Fruit fly (Drosophila melanogaster) whole organism, prepupa: ENCODE measurements around the gene Orct2.

ENCODE experiments used
- CG10631 ChIP-seq: fragments of 200-800 bp; sonication (Bioruptor generic); optimal IDR thresholded peaks from 2 replicates; lab custom pipeline; 2016; ENCODE audit warnings: missing biosample characterization, missing genetic modification characterization
- CG10669 ChIP-seq: fragments of 200-800 bp; sonication (Bioruptor generic); optimal IDR thresholded peaks from 3 replicates; lab custom pipeline; 2018; ENCODE audit warnings: missing biosample characterization, mild to moderate bottlenecking, missing genetic modification characterization, moderate library complexity
- CG11294 ChIP-seq: fragments of 200-800 bp; sonication (Bioruptor generic); IDR thresholded peaks from 2 replicates; pipeline ENCODE4 v1.3.6; 2022; ENCODE audit warnings: missing biosample characterization, missing genetic modification characterization
- CG11762 ChIP-seq: fragments of 200-800 bp; sonication (Bioruptor generic); optimal IDR thresholded peaks from 3 replicates; lab custom pipeline; 2016; ENCODE audit warnings: missing biosample characterization, missing genetic modification characterization; ENCODE audit not compliant: insufficient read depth
- CG15336 ChIP-seq: fragments of 200-800 bp; sonication (Bioruptor generic); IDR thresholded peaks from 2 replicates; pipeline ENCODE4 v1.3.6; 2022; ENCODE audit warnings: missing biosample characterization, missing genetic modification characterization
- CG1621 ChIP-seq: fragments of 200-800 bp; sonication (Bioruptor generic); optimal IDR thresholded peaks from 3 replicates; lab custom pipeline; 2018; ENCODE audit warnings: missing biosample characterization, mild to moderate bottlenecking, missing genetic modification characterization
- CG16779 ChIP-seq: fragments of 200-800 bp; sonication (Bioruptor generic); optimal IDR thresholded peaks from 3 replicates; lab custom pipeline; 2017; ENCODE audit warnings: missing biosample characterization, mild to moderate bottlenecking, missing genetic modification characterization
- CG3032 ChIP-seq: fragments of 200-800 bp; optimal IDR thresholded peaks from 2 replicates; lab custom pipeline; 2019; ENCODE audit warnings: missing biosample characterization, mild to moderate bottlenecking, missing genetic modification characterization, moderate library complexity
- CG31627 ChIP-seq: fragments of 200-800 bp; sonication (Bioruptor generic); optimal IDR thresholded peaks from 3 replicates; lab custom pipeline; 2016; ENCODE audit warnings: missing biosample characterization, missing genetic modification characterization
- CG32006 ChIP-seq: fragments of 200-800 bp; sonication (Bioruptor generic); optimal IDR thresholded peaks from 3 replicates; lab custom pipeline; 2017; ENCODE audit warnings: missing biosample characterization, mild to moderate bottlenecking, missing genetic modification characterization
- CG34406 ChIP-seq: fragments of 200-800 bp; sonication (Bioruptor generic); optimal IDR thresholded peaks from 3 replicates; lab custom pipeline; 2016; ENCODE audit warnings: missing biosample characterization, missing genetic modification characterization
- CG3919 ChIP-seq: fragments of 200-800 bp; sonication (Bioruptor generic); optimal IDR thresholded peaks from 3 replicates; lab custom pipeline; 2016; ENCODE audit warnings: missing biosample characterization, missing genetic modification characterization
- CG4318 ChIP-seq: fragments of 200-800 bp; sonication (Bioruptor generic); optimal IDR thresholded peaks from 3 replicates; lab custom pipeline; 2017; ENCODE audit warnings: missing biosample characterization, mild to moderate bottlenecking, missing genetic modification characterization
- CG6163 ChIP-seq: fragments of 200-800 bp; sonication (Bioruptor generic); IDR thresholded peaks from 3 replicates; pipeline ENCODE4 v1.3.6; 2022; ENCODE audit warnings: missing biosample characterization, missing genetic modification characterization
- CG6808 ChIP-seq: fragments of 200-800 bp; sonication (Bioruptor generic); optimal IDR thresholded peaks from 3 replicates; lab custom pipeline; 2017; ENCODE audit warnings: missing biosample characterization, missing genetic modification characterization, mild to moderate bottlenecking, moderate library complexity, missing genetic modification reagents
- CG6854 ChIP-seq: fragments of 200-800 bp; sonication (Bioruptor generic); optimal IDR thresholded peaks from 2 replicates; lab custom pipeline; 2017; ENCODE audit warnings: missing biosample characterization, mild to moderate bottlenecking, missing genetic modification characterization
- CG7368 ChIP-seq: fragments of 200-800 bp; sonication (Bioruptor generic); optimal IDR thresholded peaks from 3 replicates; lab custom pipeline; 2016; ENCODE audit warnings: missing biosample characterization, missing genetic modification characterization
- CG8119 ChIP-seq: fragments of 200-800 bp; sonication (Bioruptor generic); IDR thresholded peaks from 3 replicates; pipeline ENCODE4 v1.3.6; 2022; ENCODE audit warnings: missing biosample characterization, missing genetic modification characterization
- CG8632 ChIP-seq: fragments of 200-800 bp; sonication (Bioruptor generic); optimal IDR thresholded peaks from 3 replicates; lab custom pipeline; 2016; ENCODE audit warnings: missing biosample characterization, missing genetic modification characterization
- CG9139 ChIP-seq: fragments of 200-800 bp; sonication (Bioruptor generic); optimal IDR thresholded peaks from 3 replicates; lab custom pipeline; 2017; ENCODE audit warnings: missing biosample characterization, mild to moderate bottlenecking, missing genetic modification characterization
- Eip75B ChIP-seq: fragments of 200-800 bp; sonication (Bioruptor generic); optimal IDR thresholded peaks from 3 replicates; lab custom pipeline; 2016; ENCODE audit warnings: missing biosample characterization, missing genetic modification characterization
- Eip78C ChIP-seq: fragments of 200-800 bp; sonication (Bioruptor generic); peaks from one replicate; lab custom pipeline; 2016; ENCODE audit warnings: missing biosample characterization, missing genetic modification characterization
- Eip93F ChIP-seq: fragments of 200-800 bp; sonication (Bioruptor generic); optimal IDR thresholded peaks from 2 replicates; lab custom pipeline; 2016; ENCODE audit warnings: missing biosample characterization, mild to moderate bottlenecking, missing genetic modification characterization
- Ets21C ChIP-seq: fragments of 200-800 bp; sonication (Bioruptor generic); optimal IDR thresholded peaks from 3 replicates; lab custom pipeline; 2016; ENCODE audit warnings: missing biosample characterization, missing genetic modification characterization
- Hr38 ChIP-seq: sonication (Bioruptor generic); optimal IDR thresholded peaks from 2 replicates; lab custom pipeline; 2016; ENCODE audit warnings: missing biosample characterization, missing genetic modification characterization
- Hr4 ChIP-seq: fragments of 200-800 bp; sonication (Bioruptor generic); optimal IDR thresholded peaks from 3 replicates; lab custom pipeline; 2016; ENCODE audit warnings: missing biosample characterization, missing genetic modification characterization
- Lpt ChIP-seq: fragments of 200-800 bp; sonication (Bioruptor generic); optimal IDR thresholded peaks from 3 replicates; lab custom pipeline; 2016; ENCODE audit warnings: missing biosample characterization, missing genetic modification characterization
- Met ChIP-seq: fragments of 200-800 bp; sonication (Bioruptor generic); optimal IDR thresholded peaks from 3 replicates; lab custom pipeline; 2016; ENCODE audit warnings: missing biosample characterization, missing genetic modification characterization
- Smox ChIP-seq: fragments of 200-800 bp; sonication (Bioruptor generic); optimal IDR thresholded peaks from 3 replicates; lab custom pipeline; 2016; ENCODE audit warnings: missing biosample characterization, missing genetic modification characterization
- Sox14 ChIP-seq: fragments of 200-800 bp; sonication (Bioruptor generic); optimal IDR thresholded peaks from 3 replicates; lab custom pipeline; 2016; ENCODE audit warnings: missing biosample characterization, missing genetic modification characterization
- Sox15 ChIP-seq: fragments of 200-800 bp; sonication (Bioruptor generic); optimal IDR thresholded peaks from 3 replicates; lab custom pipeline; 2016; ENCODE audit warnings: missing biosample characterization, missing genetic modification characterization
- achi ChIP-seq: fragments of 200-800 bp; sonication (Bioruptor generic); optimal IDR thresholded peaks from 3 replicates; lab custom pipeline; 2016; ENCODE audit warnings: missing biosample characterization, missing genetic modification characterization
- acj6 ChIP-seq: fragments of 200-800 bp; sonication (Bioruptor generic); optimal IDR thresholded peaks from 3 replicates; lab custom pipeline; 2016; ENCODE audit warnings: missing biosample characterization, missing genetic modification characterization
- cyc ChIP-seq: fragments of 200-800 bp; sonication (Bioruptor generic); optimal IDR thresholded peaks from 3 replicates; lab custom pipeline; 2016; ENCODE audit warnings: missing biosample characterization, missing genetic modification characterization
- dac ChIP-seq: fragments of 200-800 bp; sonication (Bioruptor generic); optimal IDR thresholded peaks from 2 replicates; lab custom pipeline; 2017; ENCODE audit warnings: missing biosample characterization, mild to moderate bottlenecking, missing genetic modification characterization
- dsx ChIP-seq: fragments of 200-800 bp; optimal IDR thresholded peaks from 3 replicates; lab custom pipeline; 2019; ENCODE audit warnings: missing biosample characterization, mild to moderate bottlenecking, missing genetic modification characterization, moderate library complexity; ENCODE audit not compliant: poor library complexity, severe bottlenecking
- eg ChIP-seq: fragments of 200-800 bp; sonication (Bioruptor generic); IDR thresholded peaks from 3 replicates; pipeline ENCODE4 v1.3.6; 2022; ENCODE audit warnings: missing biosample characterization, missing genetic modification characterization
- fd59A ChIP-seq: fragments of 200-800 bp; sonication (Bioruptor generic); optimal IDR thresholded peaks from 2 replicates; lab custom pipeline; 2017; ENCODE audit warnings: missing biosample characterization, mild to moderate bottlenecking, missing genetic modification characterization, missing genetic modification reagents
- fd85E ChIP-seq: fragments of 200-800 bp; sonication (Bioruptor generic); optimal IDR thresholded peaks from 3 replicates; lab custom pipeline; 2016; ENCODE audit warnings: missing biosample characterization, missing genetic modification characterization
- fkh ChIP-seq: fragments of 200-800 bp; sonication (Bioruptor generic); optimal IDR thresholded peaks from 3 replicates; lab custom pipeline; 2017; ENCODE audit warnings: missing biosample characterization, mild to moderate bottlenecking, missing genetic modification characterization, moderate library complexity
- lz ChIP-seq: fragments of 200-800 bp; sonication (Bioruptor generic); optimal IDR thresholded peaks from 3 replicates; lab custom pipeline; 2016; ENCODE audit warnings: missing biosample characterization, missing genetic modification characterization
- net ChIP-seq: fragments of 200-800 bp; sonication (Bioruptor generic); optimal IDR thresholded peaks from 3 replicates; lab custom pipeline; 2016; ENCODE audit warnings: missing biosample characterization, missing genetic modification characterization
- spab ChIP-seq: fragments of 200-800 bp; sonication (Bioruptor generic); optimal IDR thresholded peaks from 2 replicates; lab custom pipeline; 2017; ENCODE audit warnings: missing biosample characterization, mild to moderate bottlenecking, missing genetic modification characterization, missing genetic modification reagents
- ss ChIP-seq, 2 experiments: fragments of 200-800 bp; sonication (Bioruptor generic); optimal IDR thresholded peaks; 2 replicates in 1 of 2; 3 replicates in 1 of 2; lab custom pipeline; 2017 to 2018; ENCODE audit warnings: mild to moderate bottlenecking in 2 of 2, missing biosample characterization in 2 of 2, missing genetic modification characterization in 2 of 2, moderate library complexity in 1 of 2
- svp ChIP-seq: fragments of 200-800 bp; sonication (Bioruptor generic); peaks from one replicate; lab custom pipeline; 2016; ENCODE audit warnings: missing biosample characterization, missing genetic modification characterization
- topi ChIP-seq: fragments of 200-800 bp; sonication (Bioruptor generic); optimal IDR thresholded peaks from 3 replicates; lab custom pipeline; 2016; ENCODE audit warnings: missing biosample characterization, missing genetic modification characterization
- vri ChIP-seq: fragments of 200-800 bp; sonication (Bioruptor generic); optimal IDR thresholded peaks from 3 replicates; lab custom pipeline; 2016; ENCODE audit warnings: missing biosample characterization, mild to moderate bottlenecking, missing genetic modification characterization

Gene Orct2

dm6 chr3R:24258333-24258732 lies 14.5 kb upstream of the Orct2 start:
- no peak for TF ChIP-seq Sox14 (GFP tag; lab: Kevin White, UChicago)
- TF ChIP-seq CG6808 (GFP tag; lab: Kevin White, UChicago): no peak
- no peak for TF ChIP-seq CG34406 (GFP tag; lab: Kevin White, UChicago)
- TF ChIP-seq Hr4: no peak
- TF ChIP-seq CG10669 (GFP tag; lab: Kevin White, UChicago): no peak
- no peak for TF ChIP-seq fd59A
- no peak for TF ChIP-seq CG31627 (GFP tag; lab: Kevin White, UChicago)
- TF ChIP-seq fd85E (GFP tag; lab: Kevin White, UChicago): no peak
- TF ChIP-seq dsx (GFP tag; lab: Kevin White, UChicago): no peak
- no peak for TF ChIP-seq Hr38 (GFP tag; lab: Kevin White, UChicago)
- TF ChIP-seq Ets21C (GFP tag; lab: Kevin White, UChicago): no peak
- TF ChIP-seq eg: no peak
- TF ChIP-seq CG9139 (GFP tag; lab: Kevin White, UChicago): no peak
- no peak for TF ChIP-seq CG1621 (tag; lab: Kevin White, UChicago)

dm6 chr3R:24259278-24260040 lies 13.4 kb upstream of the Orct2 start:
- TF ChIP-seq Ets21C (GFP tag; lab: Kevin White, UChicago): peak; percentile 91
- peak; percentile 90 for TF ChIP-seq Hr4
- TF ChIP-seq CG32006 (GFP tag; lab: Kevin White, UChicago): peak; percentile 88
- peak; percentile 96 for TF ChIP-seq CG8632 (GFP tag; lab: Kevin White, UChicago)
- TF ChIP-seq Smox (GFP tag; lab: Kevin White, UChicago): peak; percentile 92
- peak; percentile 89 for TF ChIP-seq Lpt (GFP tag; lab: Kevin White, UChicago)
- peak; percentile 93 for TF ChIP-seq cyc (GFP tag; lab: Kevin White, UChicago)
- peak; percentile 82 for TF ChIP-seq Eip93F (GFP tag; lab: Kevin White, UChicago)
- peak; percentile 88 for TF ChIP-seq CG8119 (GFP tag; lab: Robert Waterston, UW)
- TF ChIP-seq CG6854 (GFP tag; lab: Kevin White, UChicago): peak; percentile 78
- peak; percentile 84 for TF ChIP-seq CG16779
- TF ChIP-seq Sox14 (GFP tag; lab: Kevin White, UChicago): peak; percentile 96
- peak; percentile 96 for TF ChIP-seq CG6808 (GFP tag; lab: Kevin White, UChicago)
- TF ChIP-seq CG7368: peak; percentile 96
- TF ChIP-seq CG15336 (GFP tag; lab: Robert Waterston, UW): peak; percentile 87
- peak; percentile 97 for TF ChIP-seq CG1621 (tag; lab: Kevin White, UChicago)
- peak; percentile 93 for TF ChIP-seq Sox15 (GFP tag; lab: Kevin White, UChicago)
- TF ChIP-seq CG4318 (GFP tag; lab: Kevin White, UChicago): no peak
- TF ChIP-seq CG6163: peak; percentile 95
- TF ChIP-seq net (GFP tag; lab: Kevin White, UChicago): peak; percentile 95
- TF ChIP-seq spab (GFP tag; lab: Kevin White, UChicago): peak; percentile 95
- TF ChIP-seq dsx (GFP tag; lab: Kevin White, UChicago): peak; percentile 95
- peak; percentile 89 for TF ChIP-seq CG11762 (GFP tag; lab: Kevin White, UChicago)
- TF ChIP-seq Met (GFP tag; lab: Kevin White, UChicago): peak; percentile 94
- TF ChIP-seq CG10631 (GFP tag; lab: Kevin White, UChicago): peak; percentile 95
- TF ChIP-seq CG31627 (GFP tag; lab: Kevin White, UChicago): peak; percentile 93
- peak; percentile 87 for TF ChIP-seq CG11294 (GFP tag; lab: Robert Waterston, UW)
- TF ChIP-seq lz (GFP tag; lab: Kevin White, UChicago): peak; percentile 93
- TF ChIP-seq vri (GFP tag; lab: Kevin White, UChicago): peak; percentile 88
- peak; percentile 94 for TF ChIP-seq topi (GFP tag; lab: Kevin White, UChicago)
- peak; percentile 74 for TF ChIP-seq fkh (GFP tag; lab: Kevin White, UChicago)
- peak; percentile 98 for TF ChIP-seq svp (GFP tag; lab: Kevin White, UChicago)
- TF ChIP-seq Hr38 (GFP tag; lab: Kevin White, UChicago): no peak
- peak; percentile 82 for TF ChIP-seq fd85E (GFP tag; lab: Kevin White, UChicago)
- peak; percentile 96 for TF ChIP-seq acj6 (GFP tag; lab: Kevin White, UChicago)
- TF ChIP-seq CG34406 (GFP tag; lab: Kevin White, UChicago): peak; percentile 93
- TF ChIP-seq Eip75B: peak; percentile 97
- peak; percentile 69 for TF ChIP-seq dac (GFP tag; lab: Kevin White, UChicago)
- TF ChIP-seq Eip78C: peak; percentile 98
- TF ChIP-seq achi: peak; percentile 94
- peak; percentile 96 for TF ChIP-seq CG3919 (GFP tag; lab: Kevin White, UChicago)
- TF ChIP-seq CG3032 (tag; lab: Kevin White, UChicago): peak; percentile 97
- TF ChIP-seq ss (GFP tag; optimal IDR thresholded peaks at IDR 0.05; lab: Kevin White, UChicago): peak; percentile 93 to 96
